Fruit fly (Drosophila melanogaster) whole organism, adult: ENCODE measurements around the gene Papst2.

Experiments
- CG1620 ChIP-seq: fragments of 200-800 bp; sonication (Bioruptor generic); optimal IDR thresholded peaks from 2 replicates; lab custom pipeline; 2016; ENCODE audit warnings: missing biosample characterization, missing genetic modification characterization
- Hr96 ChIP-seq: fragments of 200-800 bp; sonication (Bioruptor generic); optimal IDR thresholded peaks from 2 replicates; lab custom pipeline; 2016; ENCODE audit warnings: missing biosample characterization, missing genetic modification characterization
- cnc ChIP-seq, 2 experiments: fragments of >200 bp; optimal IDR thresholded peaks; 2 replicates each; lab custom pipeline; 2017
- tj ChIP-seq: fragments of 200-800 bp; sonication (Bioruptor generic); optimal IDR thresholded peaks from 3 replicates; lab custom pipeline; 2017; ENCODE audit warnings: missing biosample characterization, mild to moderate bottlenecking, missing genetic modification characterization, moderate library complexity
- toe ChIP-seq: fragments of 200-800 bp; sonication (Bioruptor generic); optimal IDR thresholded peaks from 2 replicates; lab custom pipeline; 2016; ENCODE audit warnings: missing biosample characterization, missing genetic modification characterization

dm6 chr3L:17011351-17012016 is 31.1 kb upstream of the Papst2 start:
- TF ChIP-seq toe (GFP tag; lab: Kevin White, UChicago) (no peak), Hr96 (GFP tag; lab: Kevin White, UChicago) (no peak), CG1620 (GFP tag; lab: Kevin White, UChicago) (no peak), cnc (optimal IDR thresholded peaks at IDR 0.05; lab: Kevin White, UChicago) (no peak), tj (GFP tag; lab: Kevin White, UChicago) (no peak)
